Worm (Caenorhabditis elegans): ENCODE measurements around the gene srt-47.

ce11 chrIV:15020958-15021357 is 32.2 kb downstream of the srt-47 start:
- no peak for TF ChIP-seq nhr-11 (tag; optimal IDR thresholded peaks at IDR 0.05)
- TF ChIP-seq ZK337.2 (GFP tag; IDR thresholded peaks at IDR 0.05): no peak
- no peak for TF ChIP-seq nhr-6 (tag; optimal IDR thresholded peaks at IDR 0.05)
- peak; percentile 34 for TF ChIP-seq mes-2 (tag; optimal IDR thresholded peaks at IDR 0.05; ENCODE audit: poor library complexity, severe bottlenecking)
- TF ChIP-seq T20F7.1 (GFP tag; optimal IDR thresholded peaks at IDR 0.05): no peak
- peak; percentile 45 for TF ChIP-seq rbr-2 (tag; optimal IDR thresholded peaks at IDR 0.05)
- no peak for TF ChIP-seq Y105C5A.15 (GFP tag; IDR thresholded peaks at IDR 0.05)
- TF ChIP-seq ceh-32 (tag; optimal IDR thresholded peaks at IDR 0.05; ENCODE audit: poor library complexity): peak; percentile 5
- TF ChIP-seq unc-39 (tag; optimal IDR thresholded peaks at IDR 0.05): no peak
- no peak for TF ChIP-seq lin-39 (tag; optimal IDR thresholded peaks at IDR 0.05)
- TF ChIP-seq mxl-2 (GFP tag; conservative IDR thresholded peaks at IDR 0.05): no peak

Data from whole organism, L4 larva.